Worm (Caenorhabditis elegans) whole organism, L3 larva: ENCODE results near the gene C44C10.7.
A peak's percentile ranks its signal among the peaks of the same experiment; 100 is the strongest.

Source experiments
- aly-2 ChIP-seq: fragments of 150-350 bp; optimal IDR thresholded peaks from 2 replicates; lab custom pipeline; 2014; ENCODE audit warnings: missing biosample characterization, missing genetic modification characterization
- ceh-16 ChIP-seq: sonication (generic microtip); optimal IDR thresholded peaks from 2 replicates; lab custom pipeline; 2017; ENCODE audit warnings: missing biosample characterization, missing genetic modification characterization
- ceh-28 ChIP-seq: fragments of 150-350 bp; optimal IDR thresholded peaks from 2 replicates; lab custom pipeline; 2014; ENCODE audit warnings: missing biosample characterization, missing genetic modification reagents, missing genetic modification characterization
- ceh-9 ChIP-seq: sonication (generic microtip); optimal IDR thresholded peaks from 2 replicates; lab custom pipeline; 2018; ENCODE audit warnings: missing biosample characterization, missing genetic modification characterization
- daf-12 ChIP-seq: fragments of 150-350 bp; optimal IDR thresholded peaks from 2 replicates; lab custom pipeline; 2014; ENCODE audit warnings: missing biosample characterization, missing genetic modification reagents, missing genetic modification characterization
- egl-27 ChIP-seq: sonication (generic microtip); optimal IDR thresholded peaks from 4 replicates; lab custom pipeline; 2017; ENCODE audit warnings: missing biosample characterization, missing genetic modification reagents, missing genetic modification characterization
- egl-5 ChIP-seq: fragments of 150-350 bp; optimal IDR thresholded peaks from 2 replicates; lab custom pipeline; 2017; ENCODE audit warnings: missing biosample characterization, missing genetic modification reagents, missing genetic modification characterization, inconsistent platforms
- elt-1 ChIP-seq: fragments of 150-350 bp; optimal IDR thresholded peaks from 2 replicates; lab custom pipeline; 2014; ENCODE audit warnings: missing biosample characterization, missing genetic modification characterization
- elt-2 ChIP-seq: sonication (generic microtip); optimal IDR thresholded peaks from 2 replicates; lab custom pipeline; 2016; ENCODE audit warnings: missing genetic modification reagents, mild to moderate bottlenecking, missing genetic modification characterization, missing compliant biosample characterization
- elt-3 ChIP-seq, 3 experiments: fragments of 150-350 bp in 1 of 3; sonication (generic microtip) in 2 of 3; optimal IDR thresholded peaks; 2 replicates in 2 of 3; 4 replicates in 1 of 3; lab custom pipeline; 2014 to 2017; ENCODE audit warnings: missing biosample characterization in 3 of 3, missing genetic modification characterization in 3 of 3
- eor-1 ChIP-seq, 2 experiments: fragments of 150-350 bp; optimal IDR thresholded peaks; 2 replicates each; lab custom pipeline; 2014 to 2018; ENCODE audit warnings: missing biosample characterization in 2 of 2, missing genetic modification characterization in 2 of 2
- fkh-10 ChIP-seq: sonication (generic microtip); optimal IDR thresholded peaks from 2 replicates; lab custom pipeline; 2017; ENCODE audit warnings: missing biosample characterization, missing genetic modification reagents, missing genetic modification characterization
- fkh-2 ChIP-seq: fragments of 150-350 bp; optimal IDR thresholded peaks from 2 replicates; lab custom pipeline; 2014; ENCODE audit warnings: missing biosample characterization, missing genetic modification reagents, missing genetic modification characterization
- fos-1 ChIP-seq: fragments of 150-350 bp; optimal IDR thresholded peaks from 2 replicates; lab custom pipeline; 2014; ENCODE audit warnings: missing biosample characterization, missing genetic modification characterization
- hmg-11 ChIP-seq: sonication (generic microtip); optimal IDR thresholded peaks from 2 replicates; lab custom pipeline; 2016; ENCODE audit warnings: missing genetic modification characterization, missing compliant biosample characterization
- jun-1 ChIP-seq: fragments of 150-350 bp; optimal IDR thresholded peaks from 2 replicates; lab custom pipeline; 2014; ENCODE audit warnings: missing biosample characterization, missing genetic modification reagents, missing genetic modification characterization
- lin-15B ChIP-seq: fragments of 150-350 bp; optimal IDR thresholded peaks from 2 replicates; lab custom pipeline; 2014; ENCODE audit warnings: missing biosample characterization, missing genetic modification characterization
- mdl-1 ChIP-seq: fragments of 150-350 bp; optimal IDR thresholded peaks from 2 replicates; lab custom pipeline; 2014; ENCODE audit warnings: missing biosample characterization, missing genetic modification characterization
- mml-1 ChIP-seq: fragments of 150-350 bp; sonication (generic microtip); optimal IDR thresholded peaks from 3 replicates; lab custom pipeline; 2014; ENCODE audit warnings: missing biosample characterization, missing genetic modification characterization
- nfya-1 ChIP-seq: sonication (generic microtip); optimal IDR thresholded peaks from 2 replicates; lab custom pipeline; 2017; ENCODE audit warnings: missing genetic modification characterization, mild to moderate bottlenecking, missing compliant biosample characterization, antibody characterized with exemption, moderate library complexity; ENCODE audit not compliant: insufficient read depth
- nhr-11 ChIP-seq: fragments of 150-350 bp; optimal IDR thresholded peaks from 2 replicates; lab custom pipeline; 2014; ENCODE audit warnings: missing biosample characterization, missing genetic modification characterization
- nhr-12 ChIP-seq: fragments of 150-350 bp; optimal IDR thresholded peaks from 2 replicates; lab custom pipeline; 2014; ENCODE audit warnings: missing biosample characterization, missing genetic modification characterization
- nhr-25 ChIP-seq: sonication (generic microtip); optimal IDR thresholded peaks from 2 replicates; lab custom pipeline; 2017; ENCODE audit warnings: missing biosample characterization, missing genetic modification characterization
- nhr-28 ChIP-seq: fragments of 150-350 bp; optimal IDR thresholded peaks from 2 replicates; lab custom pipeline; 2014; ENCODE audit warnings: missing biosample characterization, missing genetic modification characterization
- nhr-43 ChIP-seq: sonication (generic microtip); optimal IDR thresholded peaks from 2 replicates; lab custom pipeline; 2016; ENCODE audit warnings: mild to moderate bottlenecking, missing genetic modification characterization, missing compliant biosample characterization; ENCODE audit not compliant: poor library complexity, severe bottlenecking
- nhr-76 ChIP-seq: fragments of 150-350 bp; sonication (generic microtip); optimal IDR thresholded peaks from 5 replicates; lab custom pipeline; 2014; ENCODE audit warnings: missing biosample characterization, missing genetic modification characterization
- nhr-77 ChIP-seq: fragments of 150-350 bp; optimal IDR thresholded peaks from 2 replicates; lab custom pipeline; 2014; ENCODE audit warnings: missing biosample characterization, missing genetic modification characterization
- pha-4 ChIP-seq: fragments of 150-350 bp; optimal IDR thresholded peaks from 2 replicates; lab custom pipeline; 2014; ENCODE audit warnings: missing biosample characterization, missing genetic modification reagents, missing genetic modification characterization
- pqm-1 ChIP-seq: fragments of 150-350 bp; optimal IDR thresholded peaks from 2 replicates; lab custom pipeline; 2017; ENCODE audit warnings: missing biosample characterization, missing genetic modification characterization, inconsistent platforms
- sea-2 ChIP-seq: fragments of 150-350 bp; sonication (generic microtip); optimal IDR thresholded peaks from 4 replicates; lab custom pipeline; 2014; ENCODE audit warnings: missing biosample characterization, missing genetic modification reagents, missing genetic modification characterization
- skn-1 ChIP-seq: fragments of 150-350 bp; optimal IDR thresholded peaks from 2 replicates; lab custom pipeline; 2014; ENCODE audit warnings: missing biosample characterization, missing genetic modification characterization
- unc-62 ChIP-seq: fragments of 150-350 bp; sonication (generic microtip); optimal IDR thresholded peaks from 4 replicates; lab custom pipeline; 2014; ENCODE audit warnings: missing biosample characterization, missing genetic modification reagents, missing genetic modification characterization
- zag-1 ChIP-seq: fragments of 150-350 bp; optimal IDR thresholded peaks from 2 replicates; lab custom pipeline; 2014; ENCODE audit warnings: missing biosample characterization, missing genetic modification characterization
- ztf-11 ChIP-seq: fragments of 150-350 bp; optimal IDR thresholded peaks from 2 replicates; lab custom pipeline; 2014; ENCODE audit warnings: missing biosample characterization, missing genetic modification characterization
- ztf-4 ChIP-seq: fragments of 150-350 bp; optimal IDR thresholded peaks from 2 replicates; lab custom pipeline; 2014; ENCODE audit warnings: missing biosample characterization, missing genetic modification characterization

The C44C10.7 gene

ce11 chrX:11665522-11666017 lies 22.5 kb downstream of the C44C10.7 start:
- TF ChIP-seq unc-62 (GFP tag; lab: Kevin White, UChicago) (no peak), nhr-28 (no peak), egl-27 (tag; lab: Kevin White, UChicago) (no peak), hmg-11 (tag; lab: Kevin White, UChicago) (no peak), nhr-25 (tag; lab: Kevin White, UChicago) (peak; percentile 80), elt-1 (tag; lab: Kevin White, UChicago) (peak; percentile 16), ceh-28 (tag; lab: Kevin White, UChicago) (no peak), daf-12 (no peak)

DNA sequence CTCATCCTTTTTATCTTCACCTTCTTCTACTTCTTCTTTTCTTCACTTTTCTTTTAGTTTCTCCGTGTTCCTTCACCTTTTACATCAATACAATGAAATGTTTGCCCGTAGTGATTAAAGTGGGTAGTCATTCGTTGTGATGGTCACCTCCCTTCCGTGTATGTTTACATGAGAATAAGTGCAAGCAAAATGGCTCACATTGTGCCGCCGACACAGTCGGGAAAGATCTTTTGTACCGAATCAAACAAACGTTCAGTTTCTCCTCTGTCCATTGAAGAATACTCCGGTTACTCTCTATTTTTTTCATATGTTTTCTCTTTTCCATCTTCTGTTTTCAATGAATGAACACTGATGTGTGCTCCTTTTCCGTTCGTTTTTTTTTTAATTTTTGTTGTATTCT lies 23.9 kb downstream of the C44C10.7 start:
- no peak for TF ChIP-seq fos-1
- TF ChIP-seq zag-1 (tag; lab: Kevin White, UChicago): no peak
- TF ChIP-seq pha-4 (tag; lab: Kevin White, UChicago): peak; percentile 64

DNA sequence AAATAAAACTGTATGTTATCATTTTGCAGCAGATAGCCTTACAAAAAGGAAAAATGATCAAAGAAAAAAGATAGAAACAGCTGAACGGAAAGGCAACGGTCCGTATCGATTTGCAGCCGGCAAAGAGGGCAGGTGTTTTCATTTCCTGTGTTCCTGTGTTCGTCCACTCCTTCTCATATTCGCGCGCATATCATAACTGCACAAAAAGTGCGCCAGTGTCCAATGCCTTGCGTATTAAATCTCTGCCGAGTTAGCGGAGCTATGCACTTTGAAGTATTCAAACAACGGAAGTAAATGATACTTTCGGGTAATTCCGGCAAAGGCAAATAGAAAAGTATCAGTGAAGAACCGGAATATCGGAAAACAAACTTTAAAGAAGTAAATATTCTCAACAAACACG lies 25.5 kb downstream of the C44C10.7 start:
- TF ChIP-seq mml-1 (no peak), ceh-28 (tag; lab: Kevin White, UChicago) (peak; percentile 7), jun-1 (tag; lab: Kevin White, UChicago) (no peak), egl-5 (tag; lab: Kevin White, UChicago) (no peak), fkh-10 (no peak), pha-4 (tag; lab: Kevin White, UChicago) (peak; percentile 4), aly-2 (tag; lab: Kevin White, UChicago) (no peak), pqm-1 (tag; lab: Kevin White, UChicago) (no peak), sea-2 (GFP tag; lab: Kevin White, UChicago) (no peak), nfya-1 (tag; lab: Kevin White, UChicago) (no peak), hmg-11 (tag; lab: Kevin White, UChicago) (peak; percentile 16)
- TF ChIP-seq, all 47 proteins: peak for 3

- TF ChIP-seq ceh-9 (no peak), nhr-77 (tag; lab: Kevin White, UChicago) (no peak), pha-4 (tag; lab: Kevin White, UChicago) (peak; percentile 45), fkh-2 (tag; lab: Kevin White, UChicago) (no peak)
- TF ChIP-seq, all 47 proteins: peak for 1
These were observed 26.0 kb downstream of the C44C10.7 start for ce11 chrX:11662069-11662468.

DNA sequence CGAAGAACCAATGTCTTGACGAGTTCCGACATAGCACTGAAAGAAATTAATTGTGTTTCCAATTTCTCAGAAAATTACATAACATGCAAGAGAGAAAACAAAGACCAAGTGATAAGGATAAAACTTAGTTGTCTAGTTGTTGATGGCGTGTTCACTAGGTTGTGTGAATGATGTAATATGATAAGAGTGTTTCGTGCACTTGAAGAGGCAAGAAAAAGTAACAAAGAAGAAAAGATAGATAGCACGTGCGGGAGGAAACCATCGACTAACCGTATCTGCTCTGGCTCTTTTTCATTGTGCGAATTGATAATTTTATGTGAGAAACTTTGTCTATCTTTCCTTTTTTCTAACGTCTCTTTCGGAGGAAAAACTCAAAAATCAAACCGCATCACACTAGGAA lies 26.4 kb downstream of the C44C10.7 start, which contains the start of gene sfxn-1.5:
Gene sfxn-1.5 (minus strand): TSS at position 36 of the 400 bp plus-strand sequence.
- TF ChIP-seq jun-1 (tag; lab: Kevin White, UChicago) (peak; percentile 68), mdl-1 (tag; lab: Kevin White, UChicago) (peak; percentile 69), pha-4 (tag; lab: Kevin White, UChicago) (peak; percentile 66), pqm-1 (tag; lab: Kevin White, UChicago) (peak; percentile 98), elt-2 (peak; percentile 99), elt-3 (tag; optimal IDR thresholded peaks at IDR 0.05; lab: Kevin White, UChicago) (peak in 1 of 3 experiments; percentile 38), lin-15B (tag; lab: Kevin White, UChicago) (no peak), zag-1 (tag; lab: Kevin White, UChicago) (no peak), unc-62 (GFP tag; lab: Kevin White, UChicago) (no peak), ztf-11 (tag; lab: Kevin White, UChicago) (no peak)
- TF ChIP-seq, all 47 proteins: peak for 6

ce11 chrX:11658331-11658730 lies 29.7 kb downstream of the C44C10.7 start, which contains the start of gene T04F8.3:
TSS of gene T04F8.3 (plus strand) at chrX:11658631.
- TF ChIP-seq jun-1 (tag; lab: Kevin White, UChicago) (no peak), ceh-16 (no peak)

DNA sequence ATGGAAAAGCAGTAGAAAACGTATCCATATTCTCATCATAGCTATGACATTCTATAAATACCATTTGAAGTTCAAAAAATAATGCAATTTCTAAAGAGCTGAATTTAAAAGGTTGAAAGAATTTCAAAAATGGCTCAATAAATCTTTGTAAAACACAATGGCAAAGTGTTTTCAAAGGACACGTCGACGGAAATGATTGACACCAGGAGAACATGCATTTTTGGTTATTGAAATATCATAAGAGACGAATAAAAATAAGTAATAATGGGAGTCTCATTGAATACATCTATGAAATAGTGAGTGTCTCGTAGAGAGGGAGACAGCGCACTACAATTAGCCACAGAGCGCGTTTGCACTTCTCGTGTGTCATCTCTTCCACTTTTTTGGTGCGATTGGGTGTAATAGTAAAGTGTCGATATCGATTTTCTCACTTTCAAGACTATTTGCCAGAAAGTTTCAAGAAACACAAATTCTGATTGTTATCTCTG lies 31.5 kb downstream of the C44C10.7 start, which contains the start of gene T04F8.2:
Gene T04F8.2 (minus strand): TSS at position 51 of the 488 bp plus-strand sequence.
- TF ChIP-seq skn-1: peak; percentile 58
- TF ChIP-seq nhr-12 (tag; lab: Kevin White, UChicago): no peak
- peak; percentile 68 for TF ChIP-seq nfya-1 (tag; lab: Kevin White, UChicago)
- TF ChIP-seq egl-5 (tag; lab: Kevin White, UChicago): peak; percentile 64
- no peak for TF ChIP-seq ztf-4
- no peak for TF ChIP-seq elt-1 (tag; lab: Kevin White, UChicago)
- no peak for TF ChIP-seq nhr-11 (tag; lab: Kevin White, UChicago)
- TF ChIP-seq nhr-77 (tag; lab: Kevin White, UChicago): no peak
- peak; percentile 63 for TF ChIP-seq nhr-25 (tag; lab: Kevin White, UChicago)
- TF ChIP-seq fos-1: no peak
- peak; percentile 42 for TF ChIP-seq pqm-1 (tag; lab: Kevin White, UChicago)
- TF ChIP-seq unc-62 (GFP tag; lab: Kevin White, UChicago): no peak
- no peak for TF ChIP-seq fkh-2 (tag; lab: Kevin White, UChicago)
- no peak for TF ChIP-seq daf-12
- peak; percentile 50 for TF ChIP-seq elt-2
- peak; percentile 49 for TF ChIP-seq ceh-28 (tag; lab: Kevin White, UChicago)
- TF ChIP-seq eor-1 (tag; optimal IDR thresholded peaks at IDR 0.05; lab: Kevin White, UChicago): no peak
- peak; percentile 59 for TF ChIP-seq hmg-11 (tag; lab: Kevin White, UChicago)
- no peak for TF ChIP-seq nhr-76 (tag; lab: Kevin White, UChicago)
- TF ChIP-seq sea-2 (GFP tag; lab: Kevin White, UChicago): no peak
- peak; percentile 28 for TF ChIP-seq jun-1 (tag; lab: Kevin White, UChicago)
- no peak for TF ChIP-seq mml-1
- TF ChIP-seq ztf-11 (tag; lab: Kevin White, UChicago): no peak
- peak; percentile 21 for TF ChIP-seq nhr-43 (tag; lab: Kevin White, UChicago)
- TF ChIP-seq nhr-28: no peak
